Worm (Caenorhabditis elegans) whole organism, mixed stage, embryonic: ENCODE results near the gene lin-39.
A peak's percentile ranks its signal among the peaks of the same experiment; 100 is the strongest.

Experiments
- M03D4.4 ChIP-seq: sonication (generic microtip); optimal IDR thresholded peaks from 2 replicates; lab custom pipeline; 2017; ENCODE audit warnings: mild to moderate bottlenecking, missing genetic modification characterization, missing compliant biosample characterization
- bed-3 ChIP-seq: fragments of 200-800 bp; sonication (Bioruptor generic); optimal IDR thresholded peaks from 3 replicates; lab custom pipeline; 2018; ENCODE audit warnings: mild to moderate bottlenecking, missing genetic modification characterization, moderate library complexity, missing compliant biosample characterization
- blmp-1 ChIP-seq: fragments of 150-350 bp; optimal IDR thresholded peaks from 2 replicates; lab custom pipeline; 2014; ENCODE audit warnings: missing biosample characterization, missing genetic modification characterization
- ceh-39 ChIP-seq: fragments of 150-350 bp; optimal IDR thresholded peaks from 2 replicates; lab custom pipeline; 2014; ENCODE audit warnings: missing biosample characterization, missing genetic modification characterization
- ceh-83 ChIP-seq: fragments of 200-800 bp; sonication (Bioruptor generic); optimal IDR thresholded peaks from 2 replicates; lab custom pipeline; 2018; ENCODE audit warnings: mild to moderate bottlenecking, missing genetic modification characterization, missing compliant biosample characterization
- ces-1 ChIP-seq: fragments of 150-350 bp; optimal IDR thresholded peaks from 2 replicates; lab custom pipeline; 2014; ENCODE audit warnings: missing biosample characterization, missing genetic modification reagents, missing genetic modification characterization
- cnd-1 ChIP-seq: fragments of 200-800 bp; sonication (Bioruptor generic); optimal IDR thresholded peaks from 2 replicates; lab custom pipeline; 2018; ENCODE audit warnings: mild to moderate bottlenecking, missing genetic modification characterization, missing compliant biosample characterization
- elt-1 ChIP-seq: sonication (generic microtip); optimal IDR thresholded peaks from 2 replicates; lab custom pipeline; 2017; ENCODE audit warnings: missing genetic modification characterization, mild to moderate bottlenecking, missing compliant biosample characterization, antibody characterized with exemption, moderate library complexity, borderline replicate concordance; ENCODE audit not compliant: insufficient read depth
- elt-3 ChIP-seq: fragments of 150-350 bp; optimal IDR thresholded peaks from 2 replicates; lab custom pipeline; 2014; ENCODE audit warnings: missing biosample characterization, missing genetic modification characterization
- flh-1 ChIP-seq: fragments of 200-800 bp; sonication (Bioruptor generic); optimal IDR thresholded peaks from 2 replicates; lab custom pipeline; 2018; ENCODE audit warnings: mild to moderate bottlenecking, missing genetic modification characterization, moderate library complexity, missing compliant biosample characterization
- ham-2 ChIP-seq: fragments of 200-800 bp; sonication (Bioruptor generic); optimal IDR thresholded peaks from 2 replicates; lab custom pipeline; 2018; ENCODE audit warnings: mild to moderate bottlenecking, missing genetic modification characterization, missing compliant biosample characterization
- hlh-1 ChIP-seq: fragments of 150-350 bp; optimal IDR thresholded peaks from 2 replicates; lab custom pipeline; 2014; ENCODE audit warnings: missing biosample characterization, missing genetic modification reagents, missing genetic modification characterization
- lin-13 ChIP-seq: fragments of 150-350 bp; optimal IDR thresholded peaks from 2 replicates; lab custom pipeline; 2014; ENCODE audit warnings: missing biosample characterization, missing genetic modification characterization
- mab-5 ChIP-seq: fragments of 150-350 bp; optimal IDR thresholded peaks from 2 replicates; lab custom pipeline; 2014; ENCODE audit warnings: missing biosample characterization, missing genetic modification characterization
- mep-1 ChIP-seq: fragments of 150-350 bp; optimal IDR thresholded peaks from 2 replicates; lab custom pipeline; 2017; ENCODE audit warnings: missing biosample characterization, missing genetic modification reagents, missing genetic modification characterization, inconsistent platforms
- mls-2 ChIP-seq: sonication (generic microtip); optimal IDR thresholded peaks from 2 replicates; lab custom pipeline; 2016; ENCODE audit warnings: mild to moderate bottlenecking, missing genetic modification characterization, moderate library complexity, missing compliant biosample characterization
- nhr-2 ChIP-seq: fragments of 150-350 bp; optimal IDR thresholded peaks from 2 replicates; lab custom pipeline; 2014; ENCODE audit warnings: missing biosample characterization, missing genetic modification characterization
- nhr-237 ChIP-seq: fragments of 150-350 bp; optimal IDR thresholded peaks from 2 replicates; lab custom pipeline; 2014; ENCODE audit warnings: missing biosample characterization, missing genetic modification characterization
- nhr-28 ChIP-seq: fragments of 150-350 bp; optimal IDR thresholded peaks from 2 replicates; lab custom pipeline; 2014; ENCODE audit warnings: missing biosample characterization, missing genetic modification characterization
- nhr-76 ChIP-seq: sonication (generic microtip); optimal IDR thresholded peaks from 2 replicates; lab custom pipeline; 2017; ENCODE audit warnings: missing biosample characterization, missing genetic modification characterization
- pha-4 ChIP-seq: fragments of 150-350 bp; optimal IDR thresholded peaks from 2 replicates; lab custom pipeline; 2018; ENCODE audit warnings: missing biosample characterization, missing genetic modification reagents, missing genetic modification characterization
- snpc-4 ChIP-seq: fragments of 150-350 bp; optimal IDR thresholded peaks from 2 replicates; lab custom pipeline; 2014; ENCODE audit warnings: missing biosample characterization, missing genetic modification characterization
- tbx-8 ChIP-seq: fragments of 200-800 bp; sonication (Bioruptor generic); optimal IDR thresholded peaks from 2 replicates; lab custom pipeline; 2018; ENCODE audit warnings: mild to moderate bottlenecking, missing genetic modification characterization, moderate library complexity, missing compliant biosample characterization
- unc-120 ChIP-seq: sonication (generic microtip); optimal IDR thresholded peaks from 2 replicates; lab custom pipeline; 2017; ENCODE audit warnings: missing genetic modification characterization, missing compliant biosample characterization; ENCODE audit not compliant: poor library complexity, severe bottlenecking
- unc-39 ChIP-seq: fragments of 150-350 bp; optimal IDR thresholded peaks from 2 replicates; lab custom pipeline; 2014; ENCODE audit warnings: missing biosample characterization, missing genetic modification characterization
- unc-62 ChIP-seq: fragments of 150-350 bp; optimal IDR thresholded peaks from 2 replicates; lab custom pipeline; 2014; ENCODE audit warnings: missing biosample characterization, missing genetic modification reagents, missing genetic modification characterization
- zip-8 ChIP-seq: fragments of 150-350 bp; optimal IDR thresholded peaks from 2 replicates; lab custom pipeline; 2014; ENCODE audit warnings: missing biosample characterization, missing genetic modification characterization
- ztf-11 ChIP-seq: fragments of 150-350 bp; optimal IDR thresholded peaks from 2 replicates; lab custom pipeline; 2014; ENCODE audit warnings: missing biosample characterization, missing genetic modification characterization

Gene lin-39

ce11 chrIII:7566098-7566497, 29.7 kb upstream of the lin-39 start, which contains the start of gene ttr-32:
Gene ttr-32, plus strand, starts transcription at chrIII:7566411.
- TF ChIP-seq unc-120 (tag; lab: Kevin White, UChicago) = no peak
- TF ChIP-seq unc-62 (GFP tag; lab: Kevin White, UChicago) = no peak
- no peak for TF ChIP-seq hlh-1 (tag; lab: Kevin White, UChicago)
- TF ChIP-seq mep-1 (tag; lab: Kevin White, UChicago) = no peak
- no peak for TF ChIP-seq unc-39 (tag; lab: Kevin White, UChicago)

ce11 chrIII:7565247-7565646, 28.8 kb upstream of the lin-39 start, which contains the start of gene ttr-8:
Gene ttr-8, minus strand, starts transcription at chrIII:7565347.
- TF ChIP-seq nhr-76 = no peak
- no peak for TF ChIP-seq mls-2
- TF ChIP-seq mep-1 (tag; lab: Kevin White, UChicago) = no peak
- no peak for TF ChIP-seq ceh-83 (GFP tag; lab: Kevin White, UChicago)
- no peak for TF ChIP-seq M03D4.4
- TF ChIP-seq nhr-28 (tag; lab: Kevin White, UChicago) = no peak
- TF ChIP-seq unc-120 (tag; lab: Kevin White, UChicago) = no peak
- TF ChIP-seq nhr-2 (tag; lab: Kevin White, UChicago) = no peak
- no peak for TF ChIP-seq bed-3 (GFP tag; lab: Kevin White, UChicago)
- TF ChIP-seq pha-4 (tag; lab: Kevin White, UChicago) = no peak
- TF ChIP-seq ces-1 = no peak

ce11 chrIII:7561872-7562271, 25.4 kb upstream of the lin-39 start, which contains the start of gene lgc-12:
Gene lgc-12, plus strand, starts transcription at chrIII:7562172.
- no peak for TF ChIP-seq ceh-39 (tag; lab: Kevin White, UChicago)
- TF ChIP-seq tbx-8 (GFP tag; lab: Kevin White, UChicago) = no peak
- TF ChIP-seq elt-1 = no peak
- no peak for TF ChIP-seq nhr-76
- TF ChIP-seq pha-4 (tag; lab: Kevin White, UChicago) = no peak
- TF ChIP-seq ceh-83 (GFP tag; lab: Kevin White, UChicago) = no peak
- no peak for TF ChIP-seq mab-5
- no peak for TF ChIP-seq nhr-28 (tag; lab: Kevin White, UChicago)
- TF ChIP-seq unc-39 (tag; lab: Kevin White, UChicago) = no peak
- TF ChIP-seq cnd-1 (tag; lab: Kevin White, UChicago) = no peak
- no peak for TF ChIP-seq flh-1
- TF ChIP-seq elt-3 (tag; lab: Kevin White, UChicago) = no peak
- TF ChIP-seq lin-13 = no peak
- no peak for TF ChIP-seq ham-2
- TF ChIP-seq blmp-1 (tag; lab: Kevin White, UChicago) = no peak

ce11 chrIII:7559869-7560268, 23.4 kb upstream of the lin-39 start:
- no peak for TF ChIP-seq ham-2
- no peak for TF ChIP-seq zip-8 (tag; lab: Kevin White, UChicago)
- TF ChIP-seq mls-2 = no peak
- TF ChIP-seq bed-3 (GFP tag; lab: Kevin White, UChicago) = no peak
- no peak for TF ChIP-seq unc-39 (tag; lab: Kevin White, UChicago)
- TF ChIP-seq unc-120 (tag; lab: Kevin White, UChicago) = peak; percentile 83
- no peak for TF ChIP-seq flh-1
- TF ChIP-seq mab-5 = no peak
- peak; percentile 100 for TF ChIP-seq unc-62 (GFP tag; lab: Kevin White, UChicago)
- peak; percentile 80 for TF ChIP-seq hlh-1 (tag; lab: Kevin White, UChicago)
- TF ChIP-seq ceh-83 (GFP tag; lab: Kevin White, UChicago) = peak; percentile 3
- no peak for TF ChIP-seq elt-1
- TF ChIP-seq ceh-39 (tag; lab: Kevin White, UChicago) = no peak
- no peak for TF ChIP-seq nhr-28 (tag; lab: Kevin White, UChicago)
- no peak for TF ChIP-seq mep-1 (tag; lab: Kevin White, UChicago)
- TF ChIP-seq ces-1 = no peak
- TF ChIP-seq tbx-8 (GFP tag; lab: Kevin White, UChicago) = no peak

ce11 chrIII:7558658-7559057, 22.2 kb upstream of the lin-39 start:
- no peak for TF ChIP-seq mab-5
- peak; percentile 85 for TF ChIP-seq ces-1
- TF ChIP-seq ztf-11 (tag; lab: Kevin White, UChicago) = no peak
- no peak for TF ChIP-seq M03D4.4
- peak; percentile 6 for TF ChIP-seq mls-2
- no peak for TF ChIP-seq snpc-4 (tag; lab: Kevin White, UChicago)
- no peak for TF ChIP-seq nhr-76
- TF ChIP-seq unc-62 (GFP tag; lab: Kevin White, UChicago) = peak; percentile 68
- no peak for TF ChIP-seq mep-1 (tag; lab: Kevin White, UChicago)
- peak; percentile 67 for TF ChIP-seq nhr-2 (tag; lab: Kevin White, UChicago)
- no peak for TF ChIP-seq hlh-1 (tag; lab: Kevin White, UChicago)
- TF ChIP-seq blmp-1 (tag; lab: Kevin White, UChicago) = no peak
- TF ChIP-seq nhr-237 (tag; lab: Kevin White, UChicago) = no peak
